Fruit fly (Drosophila melanogaster) whole organism, embryonic: Measurements from ENCODE around the gene cd.

Experiments used
- Adf1 ChIP-seq: fragments of 200-800 bp; sonication (Bioruptor generic); IDR thresholded peaks from 2 replicates; pipeline ENCODE4 v1.3.6; 2022; ENCODE audit warnings: missing biosample characterization, missing genetic modification characterization
- B-H2 ChIP-seq: fragments of 200-800 bp; sonication (Bioruptor generic); optimal IDR thresholded peaks from 2 replicates; lab custom pipeline; 2018; ENCODE audit warnings: missing biosample characterization, mild to moderate bottlenecking, missing genetic modification characterization
- Blimp-1 ChIP-seq: fragments of 200-800 bp; sonication (Bioruptor generic); optimal IDR thresholded peaks from 3 replicates; lab custom pipeline; 2018; ENCODE audit warnings: missing biosample characterization, missing genetic modification characterization, mild to moderate bottlenecking, moderate library complexity, missing genetic modification reagents
- C15 ChIP-seq: fragments of 200-800 bp; sonication (Bioruptor generic); IDR thresholded peaks from 3 replicates; pipeline ENCODE4 v1.3.6; 2022; ENCODE audit warnings: missing biosample characterization, missing genetic modification characterization
- CG1024 ChIP-seq: fragments of 200-800 bp; sonication (Bioruptor generic); IDR thresholded peaks from 2 replicates; pipeline ENCODE4 v1.3.6; 2022; ENCODE audit warnings: missing biosample characterization, missing genetic modification characterization
- CG10274 ChIP-seq: fragments of 200-800 bp; sonication (Bioruptor generic); optimal IDR thresholded peaks from 3 replicates; lab custom pipeline; 2017; ENCODE audit warnings: missing biosample characterization, mild to moderate bottlenecking, missing genetic modification characterization
- CG12236 ChIP-seq: fragments of 200-800 bp; sonication (Bioruptor generic); optimal IDR thresholded peaks from 2 replicates; lab custom pipeline; 2016; ENCODE audit warnings: missing biosample characterization, missing genetic modification characterization
- CG12659 ChIP-seq: fragments of 200-800 bp; sonication (Bioruptor generic); optimal IDR thresholded peaks from 3 replicates; lab custom pipeline; 2017; ENCODE audit warnings: mild to moderate bottlenecking, missing biosample characterization, missing genetic modification reagents, missing genetic modification characterization
- CG13624 ChIP-seq: fragments of 200-800 bp; sonication (Bioruptor generic); optimal IDR thresholded peaks from 2 replicates; lab custom pipeline; 2016; ENCODE audit warnings: missing biosample characterization, missing genetic modification characterization
- CG14965 ChIP-seq: fragments of 200-800 bp; sonication (Bioruptor generic); optimal IDR thresholded peaks from 2 replicates; lab custom pipeline; 2016; ENCODE audit warnings: missing biosample characterization, missing genetic modification characterization, borderline replicate concordance
- CG18011 ChIP-seq: fragments of 200-800 bp; sonication (Bioruptor generic); optimal IDR thresholded peaks from 2 replicates; lab custom pipeline; 2017; ENCODE audit warnings: missing biosample characterization, missing genetic modification characterization, mild to moderate bottlenecking, moderate library complexity, missing genotype
- CG31441 ChIP-seq: fragments of 200-800 bp; sonication (Bioruptor generic); IDR thresholded peaks from 2 replicates; pipeline ENCODE4 v1.3.6; 2022; ENCODE audit warnings: missing biosample characterization, missing genetic modification characterization
- CG4424 ChIP-seq: fragments of 200-800 bp; sonication (Bioruptor generic); optimal IDR thresholded peaks from 3 replicates; lab custom pipeline; 2016; ENCODE audit warnings: missing biosample characterization, missing genetic modification characterization
- CG4820 ChIP-seq: fragments of 200-800 bp; sonication (Bioruptor generic); optimal IDR thresholded peaks from 3 replicates; lab custom pipeline; 2016; ENCODE audit warnings: missing biosample characterization, missing genetic modification characterization
- CG6813 ChIP-seq: fragments of 200-800 bp; sonication (Bioruptor generic); optimal IDR thresholded peaks from 2 replicates; lab custom pipeline; 2017; ENCODE audit warnings: missing biosample characterization, missing genetic modification characterization, mild to moderate bottlenecking, moderate library complexity, missing genetic modification reagents
- CG7928 ChIP-seq: fragments of 200-800 bp; sonication (Bioruptor generic); optimal IDR thresholded peaks from 2 replicates; lab custom pipeline; 2017; ENCODE audit warnings: missing biosample characterization, mild to moderate bottlenecking, missing genetic modification characterization
- CG7987 ChIP-seq: fragments of 200-800 bp; sonication (Bioruptor generic); optimal IDR thresholded peaks from 2 replicates; lab custom pipeline; 2018; ENCODE audit warnings: missing biosample characterization, mild to moderate bottlenecking, missing genetic modification characterization, moderate library complexity
- CG9609 ChIP-seq: fragments of 200-800 bp; sonication (Bioruptor generic); optimal IDR thresholded peaks from 3 replicates; lab custom pipeline; 2016; ENCODE audit warnings: missing biosample characterization, missing genetic modification characterization
- Dip2 ChIP-seq: fragments of 200-800 bp; sonication (Bioruptor generic); IDR thresholded peaks from 2 replicates; pipeline ENCODE4 v1.3.6; 2022; ENCODE audit warnings: missing biosample characterization, missing genetic modification characterization
- ERR ChIP-seq: fragments of 200-800 bp; sonication (Bioruptor generic); optimal IDR thresholded peaks from 2 replicates; lab custom pipeline; 2016; ENCODE audit warnings: missing biosample characterization, missing genetic modification characterization
- Fer3 ChIP-seq: fragments of 200-800 bp; sonication (Bioruptor generic); optimal IDR thresholded peaks from 2 replicates; lab custom pipeline; 2018; ENCODE audit warnings: missing biosample characterization, mild to moderate bottlenecking, missing genetic modification characterization, moderate library complexity
- HLH4C ChIP-seq: fragments of 200-800 bp; sonication (Bioruptor generic); IDR thresholded peaks from 3 replicates; pipeline ENCODE4 v1.3.6; 2022; ENCODE audit warnings: missing biosample characterization, missing genetic modification characterization; ENCODE audit not compliant: partially characterized antibody
- Hmx ChIP-seq: fragments of 200-800 bp; sonication (Bioruptor generic); optimal IDR thresholded peaks from 2 replicates; lab custom pipeline; 2016; ENCODE audit warnings: missing biosample characterization, missing genetic modification characterization
- Hr78 ChIP-seq, 2 experiments: fragments of 200-800 bp in 1 of 2; fragments of >200 bp in 1 of 2; sonication (Bioruptor generic) in 1 of 2; optimal IDR thresholded peaks; 2 replicates each; lab custom pipeline; 2017 to 2019; ENCODE audit warnings: missing biosample characterization in 2 of 2, missing genetic modification characterization in 2 of 2, mild to moderate bottlenecking in 1 of 2, moderate library complexity in 1 of 2
- MTF-1 ChIP-seq: fragments of 200-800 bp; sonication (Bioruptor generic); optimal IDR thresholded peaks from 2 replicates; lab custom pipeline; 2018; ENCODE audit warnings: missing biosample characterization, mild to moderate bottlenecking, missing genetic modification characterization, borderline replicate concordance
- Oaz ChIP-seq: fragments of 200-800 bp; sonication (Bioruptor generic); IDR thresholded peaks from 2 replicates; pipeline ENCODE4 v1.3.6; 2022; ENCODE audit warnings: missing biosample characterization, missing genetic modification characterization
- Tbp ChIP-seq: fragments of >200 bp; optimal IDR thresholded peaks from 2 replicates; lab custom pipeline; 2018; ENCODE audit warnings: missing biosample characterization, missing genetic modification characterization
- abd-A ChIP-seq: fragments of 200-800 bp; sonication (Bioruptor generic); optimal IDR thresholded peaks from 3 replicates; lab custom pipeline; 2019; ENCODE audit warnings: missing biosample characterization, mild to moderate bottlenecking, missing genetic modification characterization, moderate library complexity
- amos ChIP-seq: fragments of 200-800 bp; sonication (Bioruptor generic); IDR thresholded peaks from 2 replicates; pipeline ENCODE4 v1.3.6; 2022; ENCODE audit warnings: missing biosample characterization, missing genetic modification characterization; ENCODE audit not compliant: partially characterized antibody
- bigmax ChIP-seq: fragments of 200-800 bp; sonication (Bioruptor generic); optimal IDR thresholded peaks from 2 replicates; lab custom pipeline; 2018; ENCODE audit warnings: missing biosample characterization, mild to moderate bottlenecking, missing genetic modification characterization
- crc ChIP-seq: fragments of 200-800 bp; sonication (Bioruptor generic); optimal IDR thresholded peaks from 2 replicates; lab custom pipeline; 2016; ENCODE audit warnings: missing biosample characterization, missing genetic modification characterization
- croc ChIP-seq: fragments of 200-800 bp; sonication (Bioruptor generic); conservative IDR thresholded peaks from 3 replicates; pipeline ENCODE4 v1.3.6; 2022; ENCODE audit warnings: missing biosample characterization, missing genetic modification characterization
- danr ChIP-seq: fragments of 200-800 bp; sonication (Bioruptor generic); IDR thresholded peaks from 2 replicates; pipeline ENCODE4 v1.3.6; 2022; ENCODE audit warnings: missing biosample characterization, missing genetic modification characterization
- dm ChIP-seq: fragments of 200-800 bp; sonication (Bioruptor generic); optimal IDR thresholded peaks from 3 replicates; lab custom pipeline; 2016; ENCODE audit warnings: missing biosample characterization, missing genetic modification characterization
- dysf ChIP-seq: fragments of 200-800 bp; sonication (Bioruptor generic); IDR thresholded peaks from 3 replicates; pipeline ENCODE4 v1.3.6; 2022; ENCODE audit warnings: missing biosample characterization, missing genetic modification characterization
- fd3F ChIP-seq: fragments of 200-800 bp; sonication (Bioruptor generic); optimal IDR thresholded peaks from 2 replicates; lab custom pipeline; 2018; ENCODE audit warnings: missing biosample characterization, mild to moderate bottlenecking, missing genetic modification characterization, moderate library complexity
- gcm ChIP-seq: fragments of 200-800 bp; sonication (Bioruptor generic); optimal IDR thresholded peaks from 2 replicates; lab custom pipeline; 2019; ENCODE audit warnings: missing biosample characterization, mild to moderate bottlenecking, missing genetic modification characterization, moderate library complexity
- her ChIP-seq: fragments of 200-800 bp; sonication (Bioruptor generic); optimal IDR thresholded peaks from 2 replicates; lab custom pipeline; 2016; ENCODE audit warnings: missing biosample characterization, missing genetic modification characterization
- mam ChIP-seq: fragments of 200-800 bp; sonication (Bioruptor generic); optimal IDR thresholded peaks from 3 replicates; lab custom pipeline; 2016; ENCODE audit warnings: missing biosample characterization, missing genetic modification characterization
- peb ChIP-seq: fragments of 200-800 bp; sonication (Bioruptor generic); IDR thresholded peaks from 2 replicates; pipeline ENCODE4 v1.3.6; 2022; ENCODE audit warnings: missing biosample characterization, missing genetic modification characterization
- slbo ChIP-seq: fragments of 200-800 bp; sonication (Bioruptor generic); IDR thresholded peaks from 2 replicates; pipeline ENCODE4 v1.3.6; 2022; ENCODE audit warnings: missing biosample characterization, missing genetic modification characterization
- sqz ChIP-seq: fragments of 200-800 bp; sonication (Bioruptor generic); optimal IDR thresholded peaks from 3 replicates; lab custom pipeline; 2018; ENCODE audit warnings: missing biosample characterization, mild to moderate bottlenecking, missing genetic modification characterization
- ssp ChIP-seq: fragments of 200-800 bp; sonication (Bioruptor generic); IDR thresholded peaks from 2 replicates; pipeline ENCODE4 v1.3.6; 2022; ENCODE audit warnings: missing biosample characterization, missing genetic modification characterization
- tll ChIP-seq, 2 experiments: fragments of 200-800 bp in 1 of 2; fragments of >200 bp in 1 of 2; sonication (Bioruptor generic) in 1 of 2; optimal IDR thresholded peaks; 2 replicates each; lab custom pipeline; 2017 to 2019; ENCODE audit warnings: missing biosample characterization in 2 of 2, missing genetic modification characterization in 2 of 2, mild to moderate bottlenecking in 1 of 2, moderate library complexity in 1 of 2
- twi ChIP-seq: fragments of 200-800 bp; optimal IDR thresholded peaks from 2 replicates; lab custom pipeline; 2019; ENCODE audit warnings: missing biosample characterization, mild to moderate bottlenecking, missing genetic modification characterization, moderate library complexity
- tx ChIP-seq: fragments of 200-800 bp; sonication (Bioruptor generic); optimal IDR thresholded peaks from 2 replicates; lab custom pipeline; 2016; ENCODE audit warnings: missing biosample characterization, missing genetic modification characterization
- unpg ChIP-seq: fragments of 200-800 bp; sonication (Bioruptor generic); optimal IDR thresholded peaks from 3 replicates; lab custom pipeline; 2018; ENCODE audit warnings: missing biosample characterization, mild to moderate bottlenecking, missing genetic modification characterization, moderate library complexity
- z ChIP-seq: fragments of 200-800 bp; sonication (Bioruptor generic); IDR thresholded peaks from 3 replicates; pipeline ENCODE4 v1.3.6; 2022; ENCODE audit warnings: missing biosample characterization, missing genetic modification characterization

cd gene

dm6 chr3R:22724149-22724973 lies 29.6 kb downstream of the cd start, which contains the start of gene Irp-1A (continued):
- TF ChIP-seq dysf (GFP tag; lab: Robert Waterston, UW) (peak; percentile 72; the same call in 2 of the 3 replicates), Adf1 (peak; percentile 45; the same call in 1 of the 2 replicates), mam (peak; percentile 58), Blimp-1 (peak; percentile 84), CG4424 (GFP tag; lab: Kevin White, UChicago) (peak; percentile 74), tx (GFP tag; lab: Kevin White, UChicago) (no peak), CG31441 (GFP tag; lab: Robert Waterston, UW) (peak; percentile 87), MTF-1 (GFP tag; lab: Kevin White, UChicago) (no peak), bigmax (GFP tag; lab: Kevin White, UChicago) (no peak), sqz (peak; percentile 17), crc (GFP tag; lab: Kevin White, UChicago) (no peak), dm (GFP tag; lab: Kevin White, UChicago) (peak; percentile 35), Hmx (GFP tag; lab: Kevin White, UChicago) (peak; percentile 7), CG1024 (GFP tag; lab: Robert Waterston, UW) (peak; percentile 38; the same call in 1 of the 2 replicates), Hr78 (GFP tag; optimal IDR thresholded peaks at IDR 0.05; lab: Kevin White, UChicago) (peak in 1 of 2 experiments; percentile 23), CG4820 (GFP tag; lab: Kevin White, UChicago) (peak; percentile 2), her (GFP tag; lab: Kevin White, UChicago) (peak; percentile 34), peb (GFP tag; lab: Robert Waterston, UW) (peak; percentile 32; the same call in 1 of the 2 replicates), amos (GFP tag; lab: Robert Waterston, UW) (peak; percentile 85), CG12659 (GFP tag; lab: Kevin White, UChicago) (peak; percentile 88), slbo (GFP tag; lab: Robert Waterston, UW) (peak; percentile 86), tll (GFP tag; optimal IDR thresholded peaks at IDR 0.05; lab: Kevin White, UChicago) (no peak), ERR (GFP tag; lab: Kevin White, UChicago) (no peak), Oaz (GFP tag; lab: Robert Waterston, UW) (peak; percentile 57), CG14965 (GFP tag; lab: Kevin White, UChicago) (no peak), twi (tag; lab: Kevin White, UChicago) (peak; percentile 44), abd-A (no peak), Fer3 (tag; lab: Kevin White, UChicago) (peak; percentile 79), ssp (peak; percentile 42), CG6813 (GFP tag; lab: Kevin White, UChicago) (peak; percentile 52), CG12236 (GFP tag; lab: Kevin White, UChicago) (no peak), HLH4C (GFP tag; lab: Robert Waterston, UW) (peak; percentile 77), CG7928 (GFP tag; lab: Kevin White, UChicago) (peak; percentile 12), Dip2 (GFP tag; lab: Robert Waterston, UW) (no peak), CG7987 (no peak), fd3F (GFP tag; lab: Kevin White, UChicago) (peak; percentile 53), unpg (GFP tag; lab: Kevin White, UChicago) (peak; percentile 85), CG13624 (GFP tag; lab: Kevin White, UChicago) (peak; percentile 47), CG18011 (GFP tag; lab: Kevin White, UChicago) (peak; percentile 16), gcm (GFP tag; lab: Kevin White, UChicago) (peak; percentile 84), croc (0 out of 3 replicates have a peak, but pooled peaks have one; percentile 39), danr (no peak), CG10274 (GFP tag; lab: Kevin White, UChicago) (no peak), z (no peak), Tbp (no peak), C15 (GFP tag; lab: Robert Waterston, UW) (no peak), B-H2 (GFP tag; lab: Kevin White, UChicago) (peak; percentile 53), CG9609 (peak; percentile 23)
